Fruit fly (Drosophila melanogaster): ENCODE measurements around the gene Mipp2.
A peak's percentile ranks its signal among the peaks of the same experiment; 100 is the strongest.

The Mipp2 gene

dm6 chrX:6090809-6091667 lies at the start of gene Mipp2, which contains the start of gene Nep1:
Gene Mipp2 (minus strand): TSS chrX:6091471.
Gene Nep1 (plus strand): TSS chrX:6091205.
- TF ChIP-seq pan (optimal IDR thresholded peaks at IDR 0.05) (no peak), GATAd (GFP tag; optimal IDR thresholded peaks at IDR 0.05) (no peak), Hr83 (GFP tag; optimal IDR thresholded peaks at IDR 0.05; ENCODE audit: poor library complexity, severe bottlenecking) (no peak), psq (GFP tag; optimal IDR thresholded peaks at IDR 0.05) (peak; percentile 32), sage (GFP tag; optimal IDR thresholded peaks at IDR 0.05) (no peak), Vsx2 (GFP tag; optimal IDR thresholded peaks at IDR 0.05; ENCODE audit: partially characterized antibody) (no peak), HLH106 (tag; optimal IDR thresholded peaks at IDR 0.05) (peak; percentile 48), sv (GFP tag; optimal IDR thresholded peaks at IDR 0.05) (no peak), lola (GFP tag; optimal IDR thresholded peaks at IDR 0.05) (no peak), Myc (optimal IDR thresholded peaks at IDR 0.05) (no peak), Abd-B (GFP tag; optimal IDR thresholded peaks at IDR 0.05) (no peak), Dfd (GFP tag; optimal IDR thresholded peaks at IDR 0.05) (no peak), CrebA (GFP tag; optimal IDR thresholded peaks at IDR 0.05; ENCODE audit: borderline replicate concordance) (no peak), brk (GFP tag; optimal IDR thresholded peaks at IDR 0.05) (no peak), CG32264 (GFP tag; optimal IDR thresholded peaks at IDR 0.05) (no peak), CG9705 (GFP tag; optimal IDR thresholded peaks at IDR 0.05) (no peak), dmrt93B (GFP tag; optimal IDR thresholded peaks at IDR 0.05) (peak; percentile 6), foxo (GFP tag; optimal IDR thresholded peaks at IDR 0.05) (peak in 1 of 2 experiments; percentile 46), br (GFP tag; optimal IDR thresholded peaks at IDR 0.05) (peak; percentile 19), dl (GFP tag; optimal IDR thresholded peaks at IDR 0.05; ENCODE audit: insufficient read depth in 1 of 2, partially characterized antibody in 2 of 2) (no peak), Dif (GFP tag; optimal IDR thresholded peaks at IDR 0.05; ENCODE audit: partially characterized antibody) (no peak), Hr78 (GFP tag; optimal IDR thresholded peaks at IDR 0.05) (no peak), Rel (GFP tag; optimal IDR thresholded peaks at IDR 0.05) (no peak), Rel (tag; optimal IDR thresholded peaks at IDR 0.05) (peak; percentile 49), fru (GFP tag; optimal IDR thresholded peaks at IDR 0.05) (peak; percentile 44), usp (GFP tag; optimal IDR thresholded peaks at IDR 0.05) (no peak), rgr (GFP tag; optimal IDR thresholded peaks at IDR 0.05) (no peak), woc (GFP tag; optimal IDR thresholded peaks at IDR 0.05) (peak; percentile 49), Hnf4 (GFP tag; optimal IDR thresholded peaks at IDR 0.05) (no peak), Sp1 (GFP tag; optimal IDR thresholded peaks at IDR 0.05) (no peak), dsf (GFP tag; optimal IDR thresholded peaks at IDR 0.05; ENCODE audit: borderline replicate concordance) (no peak), N (GFP tag; optimal IDR thresholded peaks at IDR 0.05) (no peak), Mio (GFP tag; optimal IDR thresholded peaks at IDR 0.05) (no peak), h (GFP tag; optimal IDR thresholded peaks at IDR 0.05) (peak; percentile 31), ey (GFP tag; optimal IDR thresholded peaks at IDR 0.05) (peak; percentile 14), jim (GFP tag; optimal IDR thresholded peaks at IDR 0.05) (no peak), Jra (GFP tag; optimal IDR thresholded peaks at IDR 0.05) (no peak), OdsH (GFP tag; optimal IDR thresholded peaks at IDR 0.05) (peak; percentile 1), tai (GFP tag; optimal IDR thresholded peaks at IDR 0.05) (no peak)

- no peak for TF ChIP-seq dl (GFP tag; optimal IDR thresholded peaks at IDR 0.05; ENCODE audit: insufficient read depth in 1 of 2, partially characterized antibody in 2 of 2)
- no peak for TF ChIP-seq Rel (GFP tag; optimal IDR thresholded peaks at IDR 0.05)
- no peak for TF ChIP-seq Rel (tag; optimal IDR thresholded peaks at IDR 0.05)
- no peak for TF ChIP-seq foxo (GFP tag; optimal IDR thresholded peaks at IDR 0.05)
- no peak for TF ChIP-seq N (GFP tag; optimal IDR thresholded peaks at IDR 0.05)
- TF ChIP-seq usp (GFP tag; optimal IDR thresholded peaks at IDR 0.05): no peak
- no peak for TF ChIP-seq CG32264 (GFP tag; optimal IDR thresholded peaks at IDR 0.05)
- no peak for TF ChIP-seq tai (GFP tag; optimal IDR thresholded peaks at IDR 0.05)
- TF ChIP-seq jim (GFP tag; optimal IDR thresholded peaks at IDR 0.05): no peak
- no peak for TF ChIP-seq psq (GFP tag; optimal IDR thresholded peaks at IDR 0.05)
Measured at dm6 chrX:6109872-6110271, 18.6 kb upstream of the Mipp2 start.
